Fruit fly (Drosophila melanogaster) S2 (cell line): ENCODE data around the gene CG42366.

Experiments
- CG8478 ChIP-seq: fragments of >200 bp; optimal IDR thresholded peaks from 2 replicates; lab custom pipeline; 2018
- CTCF ChIP-seq, 2 experiments: fragments of >200 bp; optimal IDR thresholded peaks; 2 replicates each; lab custom pipeline; 2018

dm6 chr2L:9963603-9964042 lies 38.7 kb downstream of the CG42366 start, which contains the start of gene CG5850:
- no peak for TF ChIP-seq CG8478 (lab: Kevin White, UChicago)
- TF ChIP-seq CTCF (optimal IDR thresholded peaks at IDR 0.05; lab: Kevin White, UChicago): no peak
